Fruit fly (Drosophila melanogaster): Measurements from ENCODE around the gene CG43098.

Gene CG43098

DNA sequence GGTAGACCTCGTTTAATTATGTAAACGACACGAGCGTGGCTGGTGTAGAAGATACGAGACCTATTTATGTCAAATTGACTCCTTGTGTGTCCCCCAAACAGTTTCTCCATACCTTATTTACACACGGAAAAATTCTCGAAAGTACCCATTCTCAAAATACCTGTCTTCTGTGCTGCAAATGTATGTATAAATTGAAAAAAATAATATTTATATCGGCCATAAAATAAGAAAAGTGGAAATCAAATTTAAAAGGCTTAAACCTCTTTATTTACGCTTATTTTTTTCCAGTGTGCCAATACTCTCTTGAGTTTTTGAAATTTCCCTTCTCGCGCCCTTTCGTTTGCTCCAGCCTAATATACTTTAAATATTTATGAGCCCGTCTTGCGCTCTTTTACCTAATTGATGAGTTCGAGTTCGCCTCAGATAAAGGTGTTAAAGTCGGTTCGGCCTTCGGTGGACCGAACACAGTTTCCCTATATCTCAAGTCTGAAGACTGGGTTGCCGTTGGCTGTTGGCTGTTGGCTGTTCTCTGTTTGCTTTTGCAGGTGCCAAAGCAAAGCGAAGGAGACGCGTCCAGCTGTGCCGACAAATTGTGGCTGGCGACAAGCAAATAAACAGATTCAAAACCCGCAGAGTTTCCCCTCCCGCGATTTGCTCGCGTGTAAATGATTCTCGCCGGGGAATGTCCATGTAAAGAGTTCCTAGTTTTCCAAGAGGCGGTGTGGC, 20.1 kb upstream of the CG43098 start (continued):
- TF ChIP-seq Nf-YB (GFP tag; optimal IDR thresholded peaks at IDR 0.05): peak; percentile 70
- peak; percentile 36; the same call in 1 of the 2 replicates for TF ChIP-seq sob (GFP tag; IDR thresholded peaks at IDR 0.05)
- peak; percentile 31 for TF ChIP-seq CG10654 (GFP tag; optimal IDR thresholded peaks at IDR 0.05)
- peak; percentile 93 for TF ChIP-seq Ets65A (GFP tag)
- TF ChIP-seq CG5180 (GFP tag; optimal IDR thresholded peaks at IDR 0.05): peak; percentile 26
- TF ChIP-seq CG10979 (tag; optimal IDR thresholded peaks at IDR 0.05): peak; percentile 81
- TF ChIP-seq CG10321 (GFP tag; IDR thresholded peaks at IDR 0.05): no peak
- TF ChIP-seq luna (GFP tag; optimal IDR thresholded peaks at IDR 0.05): no peak
- 0 out of 3 replicates have a peak, but pooled peaks have one; percentile 56 for TF ChIP-seq CG11695 (GFP tag; IDR thresholded peaks at IDR 0.05)
- no peak for TF ChIP-seq Ravus (GFP tag; IDR thresholded peaks at IDR 0.05)
- no peak for TF ChIP-seq Sry-β (GFP tag; optimal IDR thresholded peaks at IDR 0.05)
- peak; percentile 69 for TF ChIP-seq CG14710 (tag; optimal IDR thresholded peaks at IDR 0.05)
- peak; percentile 82 for TF ChIP-seq CG8924 (tag; optimal IDR thresholded peaks at IDR 0.05)
- TF ChIP-seq CG17385 (GFP tag; optimal IDR thresholded peaks at IDR 0.05): peak; percentile 63
- TF ChIP-seq Dip2 (GFP tag; IDR thresholded peaks at IDR 0.05): no peak
- TF ChIP-seq slp2 (GFP tag; optimal IDR thresholded peaks at IDR 0.05): peak; percentile 38
- TF ChIP-seq wdn (GFP tag; IDR thresholded peaks at IDR 0.05): no peak
- TF ChIP-seq oc (tag; optimal IDR thresholded peaks at IDR 0.05): peak; percentile 79
- TF ChIP-seq CG4730 (GFP tag; IDR thresholded peaks at IDR 0.05): 0 out of 2 replicates have a peak, but pooled peaks have one; percentile 32
- no peak for TF ChIP-seq HmgD (GFP tag; optimal IDR thresholded peaks at IDR 0.05)
- TF ChIP-seq grn (GFP tag; optimal IDR thresholded peaks at IDR 0.05): peak; percentile 7
- no peak for TF ChIP-seq chinmo (GFP tag; IDR thresholded peaks at IDR 0.05; ENCODE audit: partially characterized antibody)
- no peak for TF ChIP-seq CG4282 (GFP tag; optimal IDR thresholded peaks at IDR 0.05)
- TF ChIP-seq CG1792 (GFP tag; optimal IDR thresholded peaks at IDR 0.05): no peak
- TF ChIP-seq Oaz (GFP tag; IDR thresholded peaks at IDR 0.05): 0 out of 2 replicates have a peak, but pooled peaks have one; percentile 31
- peak; percentile 50; the same call in 2 of the 3 replicates for TF ChIP-seq tgo (GFP tag; IDR thresholded peaks at IDR 0.05)
- peak; percentile 80 for TF ChIP-seq CG10209 (GFP tag; optimal IDR thresholded peaks at IDR 0.05)
- peak; percentile 90 for TF ChIP-seq gsb-n (tag; optimal IDR thresholded peaks at IDR 0.05)
- TF ChIP-seq CG8478 (optimal IDR thresholded peaks at IDR 0.05): no peak
- TF ChIP-seq CG10543 (GFP tag; optimal IDR thresholded peaks at IDR 0.05): no peak
- TF ChIP-seq CG6791 (GFP tag; IDR thresholded peaks at IDR 0.05; ENCODE audit: partially characterized antibody): no peak
- peak; percentile 21 for TF ChIP-seq TFAM (GFP tag; optimal IDR thresholded peaks at IDR 0.05)
- peak; percentile 45 to 70 for TF ChIP-seq Hr51 (GFP tag; optimal IDR thresholded peaks at IDR 0.05)
- peak; percentile 9 for TF ChIP-seq kah (GFP tag; optimal IDR thresholded peaks at IDR 0.05)
- TF ChIP-seq Mrtf (GFP tag; IDR thresholded peaks at IDR 0.05): no peak
- peak; percentile 77 for TF ChIP-seq Camta (GFP tag; optimal IDR thresholded peaks at IDR 0.05)
- TF ChIP-seq CG32767 (GFP tag; IDR thresholded peaks at IDR 0.05): peak; percentile 55
- peak; percentile 72 for TF ChIP-seq CG11504 (tag; optimal IDR thresholded peaks at IDR 0.05)
- TF ChIP-seq CG9797 (GFP tag; optimal IDR thresholded peaks at IDR 0.05): no peak
- TF ChIP-seq HHEX (GFP tag; optimal IDR thresholded peaks at IDR 0.05): peak; percentile 14
- no peak for TF ChIP-seq lov (optimal IDR thresholded peaks at IDR 0.05)
- peak; percentile 77; the same call in 1 of the 3 replicates for TF ChIP-seq lov (GFP tag; IDR thresholded peaks at IDR 0.05)
- no peak for TF ChIP-seq Dp (GFP tag; optimal IDR thresholded peaks at IDR 0.05)
- peak; percentile 70 for TF ChIP-seq sim (GFP tag; IDR thresholded peaks at IDR 0.05)
- no peak for TF ChIP-seq lbe (GFP tag; optimal IDR thresholded peaks at IDR 0.05)
- peak in 1 of 2 experiments; percentile 69 for TF ChIP-seq Eip74EF (GFP tag; optimal IDR thresholded peaks at IDR 0.05)
- peak; percentile 83 for TF ChIP-seq CG16815 (GFP tag; optimal IDR thresholded peaks at IDR 0.05)
- TF ChIP-seq Poxn (GFP tag; IDR thresholded peaks at IDR 0.05): no peak
- peak; percentile 87 for TF ChIP-seq CG4424 (GFP tag; optimal IDR thresholded peaks at IDR 0.05)

All from whole organism, embryonic.